Fruit fly (Drosophila melanogaster) whole organism, wandering third instar larva: ENCODE measurements around the gene CG12951.

Experiments
- CG9705 ChIP-seq: fragments of 200-800 bp; sonication (Bioruptor generic); optimal IDR thresholded peaks from 2 replicates; lab custom pipeline; 2018; ENCODE audit warnings: missing biosample characterization, mild to moderate bottlenecking, missing genetic modification characterization
- Dfd ChIP-seq: fragments of >200 bp; optimal IDR thresholded peaks from 2 replicates; lab custom pipeline; 2017; ENCODE audit warnings: missing biosample characterization, missing genetic modification characterization
- Hr78 ChIP-seq: fragments of >200 bp; optimal IDR thresholded peaks from 2 replicates; lab custom pipeline; 2017; ENCODE audit warnings: missing biosample characterization, missing genetic modification characterization
- Myc ChIP-seq: fragments of >200 bp; optimal IDR thresholded peaks from 2 replicates; lab custom pipeline; 2017
- br ChIP-seq: fragments of 200-800 bp; sonication (Bioruptor generic); optimal IDR thresholded peaks from 2 replicates; lab custom pipeline; 2016; ENCODE audit warnings: missing biosample characterization, missing genetic modification characterization
- dl ChIP-seq, 2 experiments: fragments of 175-275, 200-275 bp in 1 of 2; fragments of 200-275 bp in 1 of 2; sonication (Bioruptor generic); optimal IDR thresholded peaks; lab custom pipeline; 2018; ENCODE audit warnings: mild to moderate bottlenecking in 2 of 2, missing biosample characterization in 2 of 2, missing genetic modification characterization in 2 of 2, moderate library complexity in 2 of 2; ENCODE audit not compliant: partially characterized antibody in 2 of 2, insufficient read depth in 1 of 2
- dmrt93B ChIP-seq: fragments of 200-800 bp; sonication (Bioruptor generic); optimal IDR thresholded peaks from 2 replicates; lab custom pipeline; 2018; ENCODE audit warnings: missing biosample characterization, mild to moderate bottlenecking, missing genetic modification characterization
- ey ChIP-seq: fragments of 200-800 bp; sonication (Bioruptor generic); optimal IDR thresholded peaks from 2 replicates; lab custom pipeline; 2016; ENCODE audit warnings: missing biosample characterization, missing genetic modification characterization
- lola ChIP-seq: fragments of >200 bp; optimal IDR thresholded peaks from 2 replicates; lab custom pipeline; 2017; ENCODE audit warnings: missing biosample characterization, missing genetic modification characterization
- rgr ChIP-seq: fragments of 200-800 bp; sonication (Bioruptor generic); optimal IDR thresholded peaks from 3 replicates; lab custom pipeline; 2016; ENCODE audit warnings: missing biosample characterization, mild to moderate bottlenecking, missing genetic modification characterization
- sv ChIP-seq: fragments of 200-800 bp; sonication (Bioruptor generic); optimal IDR thresholded peaks from 3 replicates; lab custom pipeline; 2016; ENCODE audit warnings: missing biosample characterization, missing genetic modification characterization
- tai ChIP-seq: sonication (Bioruptor generic); optimal IDR thresholded peaks from 2 replicates; lab custom pipeline; 2016; ENCODE audit warnings: missing biosample characterization, missing genetic modification characterization

- TF ChIP-seq rgr (GFP tag; lab: Kevin White, UChicago) (peak; percentile 66), dl (GFP tag; optimal IDR thresholded peaks at IDR 0.05; lab: Kevin White, UChicago; ENCODE audit: insufficient read depth in 1 of 2, partially characterized antibody in 2 of 2) (no peak), Dfd (GFP tag; lab: Kevin White, UChicago) (no peak), Myc (lab: Kevin White, UChicago) (no peak), dmrt93B (GFP tag; lab: Kevin White, UChicago) (peak; percentile 25), CG9705 (no peak), sv (peak; percentile 52), br (GFP tag; lab: Kevin White, UChicago) (peak; percentile 31), ey (peak; percentile 64), lola (GFP tag; lab: Kevin White, UChicago) (no peak), tai (GFP tag; lab: Kevin White, UChicago) (no peak), Hr78 (GFP tag; lab: Kevin White, UChicago) (no peak)
Observed at dm6 chr3R:9351415-9352379, 21.6 kb upstream of the CG12951 start.
